Worm (Caenorhabditis elegans) whole organism, young adult: ENCODE data around the gene W07G4.7.

Experiments
- B0336.3 ChIP-seq: fragments of 200-800 bp; sonication (Bioruptor generic); IDR thresholded peaks from 2 replicates; pipeline ENCODE4 v1.3.6; 2022; ENCODE audit warnings: missing genetic modification characterization, missing compliant biosample characterization
- F37B4.10 ChIP-seq: fragments of 200-800 bp; sonication (Bioruptor generic); IDR thresholded peaks from 2 replicates; pipeline ENCODE4 v1.3.6; 2022; ENCODE audit warnings: missing genetic modification characterization, missing compliant biosample characterization
- K12H6.12 ChIP-seq: fragments of 200-800 bp; sonication (Bioruptor generic); optimal IDR thresholded peaks from 2 replicates; lab custom pipeline; 2018; ENCODE audit warnings: mild to moderate bottlenecking, missing genetic modification characterization, missing compliant biosample characterization
- ceh-40 ChIP-seq: fragments of 200-800 bp; sonication (Bioruptor generic); IDR thresholded peaks from 2 replicates; pipeline ENCODE4 v1.3.6; 2022; ENCODE audit warnings: missing genetic modification characterization, missing compliant biosample characterization
- madf-10 ChIP-seq: sonication (generic microtip); optimal IDR thresholded peaks from 2 replicates; lab custom pipeline; 2016; ENCODE audit warnings: mild to moderate bottlenecking, missing genetic modification characterization, missing compliant biosample characterization

DNA sequence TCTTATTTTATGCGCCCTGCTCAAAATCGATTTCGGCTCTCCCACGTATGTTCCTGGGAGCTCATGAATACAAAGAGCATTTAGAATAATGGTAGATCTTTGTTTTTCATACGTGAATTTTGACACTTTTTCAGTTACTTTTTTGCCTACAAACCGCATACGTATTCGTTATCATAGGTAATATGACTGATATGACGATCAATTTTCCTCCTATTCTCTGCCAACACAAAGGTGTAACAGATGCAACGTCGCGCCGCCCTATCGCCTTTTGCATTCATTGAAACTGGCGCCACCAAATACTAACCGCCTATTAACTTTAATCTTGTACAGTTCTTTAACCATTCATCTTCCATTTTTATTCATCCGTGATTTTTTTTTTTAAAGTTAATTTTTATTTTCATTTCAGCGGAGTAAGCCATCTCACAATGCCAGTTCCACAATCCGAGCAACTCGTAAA lies 13.1 kb upstream of the W07G4.7 start, which contains the start of gene W07G4.5:
- TF ChIP-seq F37B4.10 (GFP tag; lab: Robert Waterston, UW) (no peak), B0336.3 (no peak), ceh-40 (GFP tag; lab: Robert Waterston, UW) (no peak), K12H6.12 (no peak), madf-10 (tag; lab: Kevin White, UChicago) (no peak)
